Worm (Caenorhabditis elegans): ENCODE measurements around the gene lys-4.
A peak's percentile ranks its signal among the peaks of the same experiment; 100 is the strongest.

The lys-4 gene

ce11 chrIV:11592820-11593219 lies 30.2 kb downstream of the lys-4 start (continued):
- TF ChIP-seq snpc-1.2 (GFP tag; IDR thresholded peaks at IDR 0.05) = 0 out of 2 replicates have a peak, but pooled peaks have one; percentile 41

- no peak for TF ChIP-seq madf-5 (GFP tag; IDR thresholded peaks at IDR 0.05)
- TF ChIP-seq mdl-1 (tag; optimal IDR thresholded peaks at IDR 0.05) = no peak
Measured at ce11 chrIV:11592165-11592564, 30.8 kb downstream of the lys-4 start, which contains the start of gene spe-36. Gene spe-36 (minus strand): TSS chrIV:11592265.

ce11 chrIV:11586484-11586883 lies 36.5 kb downstream of the lys-4 start:
- peak; percentile 92 for TF ChIP-seq aha-1 (tag)
- TF ChIP-seq F44E2.7 (GFP tag; IDR thresholded peaks at IDR 0.05) = no peak

ce11 chrIV:11584853-11585252 lies 38.1 kb downstream of the lys-4 start:
- TF ChIP-seq dve-1 (tag; optimal IDR thresholded peaks at IDR 0.05; ENCODE audit: insufficient read depth) (peak; percentile 15), mes-2 (tag; optimal IDR thresholded peaks at IDR 0.05; ENCODE audit: poor library complexity, severe bottlenecking) (peak; percentile 20), nhr-42 (GFP tag; IDR thresholded peaks at IDR 0.05) (no peak), ces-1 (GFP tag; optimal IDR thresholded peaks at IDR 0.05) (no peak), nhr-6 (tag; optimal IDR thresholded peaks at IDR 0.05) (no peak), hlh-30 (tag; optimal IDR thresholded peaks at IDR 0.05; ENCODE audit: insufficient read depth) (peak; percentile 5), mdl-1 (tag; optimal IDR thresholded peaks at IDR 0.05) (no peak), ceh-44 (GFP tag; IDR thresholded peaks at IDR 0.05) (no peak), daf-16 (GFP tag; optimal IDR thresholded peaks at IDR 0.05) (no peak), daf-16 (tag; optimal IDR thresholded peaks at IDR 0.05) (peak; percentile 25), hlh-11 (tag; optimal IDR thresholded peaks at IDR 0.05) (peak; percentile 17)

ce11 chrIV:11583906-11584378 lies 39.0 kb downstream of the lys-4 start, which contains the start of gene F12F6.1:
Gene F12F6.1 (plus strand): TSS chrIV:11583956.
- TF ChIP-seq ceh-20 (GFP tag; IDR thresholded peaks at IDR 0.05) (0 out of 2 replicates have a peak, but pooled peaks have one; percentile 42), duxl-1 (tag; optimal IDR thresholded peaks at IDR 0.05; ENCODE audit: poor library complexity) (no peak), F10B5.3 (tag; optimal IDR thresholded peaks at IDR 0.05) (no peak), hlh-30 (tag; optimal IDR thresholded peaks at IDR 0.05; ENCODE audit: insufficient read depth) (peak; percentile 60), F37D6.2 (tag; optimal IDR thresholded peaks at IDR 0.05) (peak; percentile 33), zip-11 (GFP tag; IDR thresholded peaks at IDR 0.05) (no peak; the same call in 1 of the 2 replicates), nhr-77 (tag; optimal IDR thresholded peaks at IDR 0.05) (no peak), fos-1 (tag; optimal IDR thresholded peaks at IDR 0.05) (no peak), mdt-29 (GFP tag; IDR thresholded peaks at IDR 0.05) (no peak), egl-43 (GFP tag; IDR thresholded peaks at IDR 0.05) (peak; percentile 84), F49E8.2 (tag; optimal IDR thresholded peaks at IDR 0.05; ENCODE audit: borderline replicate concordance) (no peak), mxl-3 (GFP tag; optimal IDR thresholded peaks at IDR 0.05) (peak; percentile 10), nhr-76 (tag; optimal IDR thresholded peaks at IDR 0.05) (no peak), nhr-6 (tag; optimal IDR thresholded peaks at IDR 0.05) (peak; percentile 30), aha-1 (tag) (no peak), ceh-82 (tag; optimal IDR thresholded peaks at IDR 0.05) (no peak), daf-12 (tag; optimal IDR thresholded peaks at IDR 0.05) (no peak), Y105C5A.15 (GFP tag; IDR thresholded peaks at IDR 0.05) (no peak), ama-1 (optimal IDR thresholded peaks at IDR 0.05) (no peak), lsy-2 (tag; optimal IDR thresholded peaks at IDR 0.05) (no peak), fkh-10 (GFP tag; optimal IDR thresholded peaks at IDR 0.05) (no peak), F26F4.8 (GFP tag; conservative IDR thresholded peaks at IDR 0.05) (no peak), ceh-44 (GFP tag; IDR thresholded peaks at IDR 0.05) (0 out of 2 replicates have a peak, but pooled peaks have one; percentile 14), gei-8 (GFP tag; optimal IDR thresholded peaks at IDR 0.05) (no peak), ZK337.2 (GFP tag; IDR thresholded peaks at IDR 0.05) (no peak), Y48G9A.11 (GFP tag; IDR thresholded peaks at IDR 0.05) (0 out of 2 replicates have a peak, but pooled peaks have one; percentile 44), pha-4 (GFP tag; IDR thresholded peaks at IDR 0.05) (no peak), pha-4 (tag; optimal IDR thresholded peaks at IDR 0.05) (no peak), ztf-7 (tag; optimal IDR thresholded peaks at IDR 0.05) (no peak), lim-7 (GFP tag; IDR thresholded peaks at IDR 0.05) (no peak), dmd-6 (GFP tag; IDR thresholded peaks at IDR 0.05) (0 out of 2 replicates have a peak, but pooled peaks have one; percentile 18), mep-1 (tag; optimal IDR thresholded peaks at IDR 0.05) (peak; percentile 38), lin-39 (tag; optimal IDR thresholded peaks at IDR 0.05) (no peak)

All from whole organism, L4 larva.